Fruit fly (Drosophila melanogaster) Kc167 (cell line): ENCODE measurements around the gene CG12316.

Experiments
- Myc ChIP-seq: fragments of >200 bp; optimal IDR thresholded peaks from 2 replicates; lab custom pipeline; 2017; ENCODE audit warnings: missing external identifiers
- Sin3A ChIP-seq: fragments of >200 bp; optimal IDR thresholded peaks from 2 replicates; lab custom pipeline; 2018; ENCODE audit warnings: missing external identifiers
- h ChIP-seq: fragments of >200 bp; optimal IDR thresholded peaks from 3 replicates; lab custom pipeline; 2018; ENCODE audit warnings: missing external identifiers
- insv ChIP-seq: fragments of >200 bp; optimal IDR thresholded peaks from 3 replicates; lab custom pipeline; 2018; ENCODE audit warnings: missing external identifiers
- psq ChIP-seq: fragments of >200 bp; optimal IDR thresholded peaks from 2 replicates; lab custom pipeline; 2017; ENCODE audit warnings: missing external identifiers
- ttk ChIP-seq: sonication (Bioruptor generic); optimal IDR thresholded peaks from 2 replicates; lab custom pipeline; 2017; ENCODE audit warnings: missing external identifiers

CG12316 gene

DNA sequence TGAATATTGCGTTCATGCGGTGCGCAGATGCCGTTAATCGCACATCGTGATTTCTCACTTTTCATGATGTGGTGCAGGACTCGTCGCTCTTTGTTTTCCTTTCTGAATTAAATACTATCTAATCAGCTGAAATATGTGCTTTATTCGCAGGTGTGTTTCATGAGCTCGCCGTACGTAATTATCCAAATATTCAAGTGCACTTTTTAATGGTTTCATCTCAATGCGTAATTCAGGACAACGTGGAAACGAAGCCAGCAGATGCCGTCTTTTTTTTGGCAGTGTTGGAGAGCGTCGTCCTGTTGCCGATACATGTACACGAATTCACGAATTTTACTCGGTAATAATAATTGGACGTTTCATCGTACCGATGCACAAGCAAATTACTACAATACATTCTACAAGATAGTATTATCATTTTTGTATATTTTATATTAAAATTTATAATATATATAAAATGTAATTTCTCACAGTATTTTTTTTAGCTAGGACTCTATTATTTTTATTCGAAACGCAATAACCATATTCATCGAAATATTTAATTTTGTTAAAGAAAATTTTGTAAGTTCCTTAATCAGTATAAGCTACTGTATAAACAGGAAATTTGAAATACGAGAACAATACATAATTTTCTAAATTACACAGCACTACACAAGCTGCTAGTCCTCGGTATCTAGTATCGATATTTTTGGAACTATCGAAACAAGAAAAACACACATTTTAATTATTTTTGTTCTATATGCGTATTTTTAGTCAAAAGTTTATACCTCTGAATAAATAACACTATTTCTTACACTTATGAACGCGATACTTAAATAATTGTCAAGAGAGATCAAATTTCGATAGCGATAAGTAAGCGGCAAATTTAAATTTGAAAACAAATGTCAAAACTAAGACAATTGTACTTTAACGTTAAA, at the start of gene CG12316:
TSS of gene CG12316 (minus strand) at position 276 of the 914 bp plus-strand sequence.
- no peak for TF ChIP-seq ttk (lab: Kevin White, UChicago)

DNA sequence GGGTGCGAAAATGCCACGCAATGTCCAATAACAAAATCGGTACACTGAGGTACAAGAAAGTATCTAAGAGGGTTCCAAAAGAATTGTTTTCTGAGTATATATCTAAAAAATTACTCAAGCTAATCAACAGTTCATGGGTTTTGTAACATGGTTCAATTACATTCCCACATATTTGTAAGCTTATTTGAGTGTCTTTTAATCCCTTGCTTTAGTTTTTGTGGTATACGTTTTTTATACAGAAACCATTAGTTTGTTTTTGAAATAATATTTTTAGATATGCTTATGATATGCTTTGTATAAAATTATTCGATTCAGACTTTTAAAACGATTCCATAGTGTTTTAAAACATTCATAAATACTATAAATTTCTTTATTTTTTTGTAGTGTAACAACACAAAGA, 44.1 kb upstream of the CG12316 start:
- TF ChIP-seq ttk (lab: Kevin White, UChicago) (no peak), insv (lab: Kevin White, UChicago) (no peak), Sin3A (lab: Kevin White, UChicago) (no peak), h (lab: Kevin White, UChicago) (no peak), psq (lab: Kevin White, UChicago) (no peak), Myc (lab: Kevin White, UChicago) (no peak)

dm6 chr3L:15178618-15179017, 41.9 kb upstream of the CG12316 start:
- TF ChIP-seq Sin3A (lab: Kevin White, UChicago) (no peak), Myc (lab: Kevin White, UChicago) (no peak), psq (lab: Kevin White, UChicago) (no peak), h (lab: Kevin White, UChicago) (no peak), insv (lab: Kevin White, UChicago) (no peak), ttk (lab: Kevin White, UChicago) (no peak)

- TF ChIP-seq insv (lab: Kevin White, UChicago) (no peak), ttk (lab: Kevin White, UChicago) (no peak), psq (lab: Kevin White, UChicago) (no peak), Sin3A (lab: Kevin White, UChicago) (no peak), Myc (lab: Kevin White, UChicago) (no peak), h (lab: Kevin White, UChicago) (no peak)
These were observed 40.0 kb upstream of the CG12316 start for dm6 chr3L:15176641-15177215.

- TF ChIP-seq Sin3A (lab: Kevin White, UChicago) (no peak), insv (lab: Kevin White, UChicago) (no peak), h (lab: Kevin White, UChicago) (no peak), Myc (lab: Kevin White, UChicago) (no peak), ttk (lab: Kevin White, UChicago) (no peak), psq (lab: Kevin White, UChicago) (no peak)
These were observed 38.1 kb upstream of the CG12316 start for dm6 chr3L:15174823-15175222.

DNA sequence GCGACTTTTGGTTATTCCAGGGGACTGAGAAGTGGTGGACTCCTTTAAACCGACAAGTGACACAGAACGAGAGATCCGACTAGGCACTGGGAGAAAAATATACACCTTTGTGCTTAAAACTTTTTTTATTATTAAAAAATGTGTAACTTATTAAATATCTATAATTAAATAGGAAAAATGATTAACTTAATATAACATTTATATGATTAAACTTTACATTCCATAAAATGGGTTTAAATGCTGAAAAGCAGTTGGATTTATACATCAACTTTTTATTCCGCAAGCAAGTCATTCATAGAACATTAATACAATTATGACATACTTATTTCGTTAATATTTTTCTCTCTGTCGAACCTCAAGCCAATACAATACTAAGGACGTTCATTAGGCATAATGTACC, 37.4 kb upstream of the CG12316 start:
- TF ChIP-seq insv (lab: Kevin White, UChicago) = no peak
- TF ChIP-seq Sin3A (lab: Kevin White, UChicago) = no peak
- no peak for TF ChIP-seq Myc (lab: Kevin White, UChicago)
- TF ChIP-seq ttk (lab: Kevin White, UChicago) = no peak
- no peak for TF ChIP-seq h (lab: Kevin White, UChicago)
- TF ChIP-seq psq (lab: Kevin White, UChicago) = no peak

DNA sequence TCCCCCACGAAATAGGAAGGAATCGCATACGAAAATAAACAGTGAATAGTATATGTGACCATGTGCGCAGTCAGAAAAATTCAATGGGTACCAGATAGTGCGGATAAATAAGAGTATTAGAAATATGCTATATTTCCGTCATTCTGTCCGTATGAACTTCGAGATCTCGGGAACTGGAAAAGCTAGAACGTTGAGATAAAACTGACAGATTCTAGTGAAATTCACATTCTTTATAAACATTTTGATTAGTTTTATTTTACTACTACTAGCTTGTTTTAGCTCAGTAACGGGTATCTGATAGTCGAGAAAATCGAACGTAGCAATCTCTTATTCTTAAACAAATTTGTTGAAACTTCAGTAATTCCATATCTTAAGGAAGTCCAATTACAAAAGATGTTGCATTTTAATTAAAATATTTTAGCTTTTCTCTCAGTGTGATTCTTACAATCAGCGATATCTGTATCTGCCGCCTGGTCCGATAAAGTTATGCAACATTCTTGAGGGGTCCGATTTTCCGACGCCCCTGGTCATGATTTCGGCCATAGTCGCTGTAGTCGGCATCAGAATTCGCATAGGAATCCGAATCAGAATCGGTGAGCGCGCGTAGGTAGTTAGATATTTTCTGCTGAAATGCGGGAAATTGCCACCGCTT, 35.8 kb upstream of the CG12316 start:
- TF ChIP-seq Sin3A (lab: Kevin White, UChicago) = no peak
- no peak for TF ChIP-seq insv (lab: Kevin White, UChicago)
- no peak for TF ChIP-seq Myc (lab: Kevin White, UChicago)

dm6 chr3L:15171769-15172403, 35.2 kb upstream of the CG12316 start:
- TF ChIP-seq h (lab: Kevin White, UChicago) (no peak), Myc (lab: Kevin White, UChicago) (no peak), insv (lab: Kevin White, UChicago) (no peak), Sin3A (lab: Kevin White, UChicago) (no peak), ttk (lab: Kevin White, UChicago) (no peak), psq (lab: Kevin White, UChicago) (no peak)

DNA sequence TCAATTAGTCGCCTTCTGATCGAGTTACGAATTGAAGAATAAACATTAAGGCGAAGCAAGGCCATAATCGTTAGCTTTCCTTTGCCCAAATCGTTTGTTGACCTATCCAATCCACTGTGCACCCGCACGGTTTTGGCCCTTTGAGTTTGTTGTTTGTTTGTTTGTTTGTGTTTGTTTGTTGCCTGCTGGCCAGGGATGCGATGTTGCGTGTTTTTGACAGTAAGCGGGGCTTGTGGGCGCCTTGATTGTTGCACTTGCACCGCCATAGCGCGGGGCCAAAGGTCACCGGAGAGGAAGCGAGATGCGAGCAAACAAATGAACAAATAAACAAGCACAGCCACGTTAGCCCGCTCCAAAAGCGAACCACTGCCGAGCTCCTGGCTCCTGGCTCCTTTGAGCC, 33.1 kb upstream of the CG12316 start:
- TF ChIP-seq psq (lab: Kevin White, UChicago) (no peak), ttk (lab: Kevin White, UChicago) (no peak), h (lab: Kevin White, UChicago) (no peak), insv (lab: Kevin White, UChicago) (no peak), Sin3A (lab: Kevin White, UChicago) (no peak), Myc (lab: Kevin White, UChicago) (no peak)

DNA sequence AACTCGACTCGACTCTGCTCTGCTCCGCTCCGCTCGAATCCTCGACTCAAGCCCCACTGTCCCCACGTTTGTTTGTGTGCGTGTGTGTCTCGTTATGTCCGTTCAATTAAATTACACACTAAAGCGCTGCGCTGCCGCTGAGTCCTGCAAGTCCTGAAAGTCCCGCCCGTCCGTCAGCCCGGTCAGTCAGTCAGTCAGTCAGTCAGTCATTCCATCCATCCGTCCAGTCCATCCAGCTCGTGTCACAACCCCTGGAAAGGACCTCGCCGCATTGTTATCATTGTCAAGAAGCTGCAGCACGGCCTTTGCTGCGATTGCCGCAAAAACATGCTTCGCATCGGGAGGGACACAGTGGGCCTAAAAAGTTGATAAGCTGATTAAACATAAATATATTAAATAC, 32.3 kb upstream of the CG12316 start:
- TF ChIP-seq insv (lab: Kevin White, UChicago) (no peak), h (lab: Kevin White, UChicago) (no peak), Myc (lab: Kevin White, UChicago) (no peak), psq (lab: Kevin White, UChicago) (no peak), Sin3A (lab: Kevin White, UChicago) (no peak)

DNA sequence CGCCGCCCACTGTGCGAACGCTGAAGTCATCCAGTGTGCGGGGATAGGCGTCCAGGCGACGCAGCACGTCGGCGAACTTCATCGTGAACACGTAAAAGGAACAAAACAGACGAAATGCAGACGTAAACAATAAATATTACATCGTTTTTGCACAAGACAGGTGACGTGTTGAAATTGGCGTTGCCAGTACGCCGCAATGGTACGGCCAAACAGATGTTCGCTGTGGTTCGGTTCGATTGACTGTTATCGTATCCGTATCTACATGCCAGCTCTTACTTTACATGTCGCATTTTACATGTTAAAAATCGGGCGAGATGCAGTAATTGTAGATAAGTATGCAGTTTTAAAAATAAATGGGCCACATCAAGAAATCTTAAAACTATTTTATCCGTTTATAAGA, 26.7 kb upstream of the CG12316 start, which contains the start of gene CG7011:
TSS of gene CG7011 (minus strand) at position 215 of the 400 bp plus-strand sequence.
- TF ChIP-seq Sin3A (lab: Kevin White, UChicago) (no peak), ttk (lab: Kevin White, UChicago) (no peak), h (lab: Kevin White, UChicago) (no peak), insv (lab: Kevin White, UChicago) (no peak), Myc (lab: Kevin White, UChicago) (no peak), psq (lab: Kevin White, UChicago) (no peak)
